Worm (Caenorhabditis elegans) whole organism, midembryonic: ENCODE data around the gene sumv-1.

ENCODE experiments used
- cog-1 ChIP-seq: sonication (generic microtip); optimal IDR thresholded peaks from 2 replicates; lab custom pipeline; 2016; ENCODE audit warnings: missing genetic modification characterization, missing compliant biosample characterization
- flt-1 ChIP-seq: fragments of 200-800 bp; sonication (Bioruptor generic); IDR thresholded peaks from 2 replicates; pipeline ENCODE4 v1.3.6; 2022; ENCODE audit warnings: missing genetic modification characterization, missing compliant biosample characterization
- klf-2 ChIP-seq: fragments of 200-800 bp; sonication (Bioruptor generic); conservative IDR thresholded peaks from 2 replicates; pipeline ENCODE4 v1.3.6; 2022; ENCODE audit warnings: missing genetic modification reagents, missing genetic modification characterization, missing compliant biosample characterization
- med-1 ChIP-seq: sonication (generic microtip); optimal IDR thresholded peaks from 2 replicates; lab custom pipeline; 2017; ENCODE audit warnings: missing genetic modification characterization, mild to moderate bottlenecking, missing compliant biosample characterization, antibody characterized with exemption, missing genetic modification reagents; ENCODE audit not compliant: insufficient read depth
- ref-1 ChIP-seq: fragments of 200-800 bp; sonication (Bioruptor generic); conservative IDR thresholded peaks from 2 replicates; pipeline ENCODE4 v1.3.6; 2022; ENCODE audit warnings: missing genetic modification reagents, missing genetic modification characterization, missing compliant biosample characterization
- tab-1 ChIP-seq: fragments of 200-800 bp; sonication (Bioruptor generic); IDR thresholded peaks from 2 replicates; pipeline ENCODE4 v1.3.6; 2022; ENCODE audit warnings: missing genetic modification characterization, missing compliant biosample characterization
- ztf-23 ChIP-seq: fragments of 200-800 bp; sonication (Bioruptor generic); IDR thresholded peaks from 2 replicates; pipeline ENCODE4 v1.3.6; 2022; ENCODE audit warnings: missing genetic modification reagents, missing genetic modification characterization, missing compliant biosample characterization
- ztf-29 ChIP-seq: fragments of 200-800 bp; sonication (Bioruptor generic); IDR thresholded peaks from 2 replicates; pipeline ENCODE4 v1.3.6; 2022; ENCODE audit warnings: missing genetic modification reagents, missing genetic modification characterization, missing compliant biosample characterization

- TF ChIP-seq med-1, result no peak
- no peak for TF ChIP-seq klf-2 (GFP tag; lab: Robert Waterston, UW)
- no peak for TF ChIP-seq ztf-23
- no peak for TF ChIP-seq flt-1 (GFP tag; lab: Robert Waterston, UW)
- TF ChIP-seq cog-1 (tag; lab: Kevin White, UChicago), result no peak
- TF ChIP-seq tab-1 (GFP tag; lab: Robert Waterston, UW), result no peak
- TF ChIP-seq ztf-29 (GFP tag; lab: Robert Waterston, UW), result no peak
- TF ChIP-seq ref-1 (GFP tag; lab: Robert Waterston, UW), result no peak
Observed at ce11 chrIII:5208992-5209391, 45.0 kb downstream of the sumv-1 start, which contains the start of gene syx-16.
